Fruit fly (Drosophila melanogaster): ENCODE measurements around the gene CG42399.

CG42399 gene

dm6 chr2L:181020-181419 lies 27.9 kb upstream of the CG42399 start:
- TF ChIP-seq lz (GFP tag; optimal IDR thresholded peaks at IDR 0.05), result no peak
- no peak for TF ChIP-seq dsx (GFP tag; optimal IDR thresholded peaks at IDR 0.05; ENCODE audit: poor library complexity, severe bottlenecking)
- no peak for TF ChIP-seq vri (GFP tag; optimal IDR thresholded peaks at IDR 0.05)
- TF ChIP-seq Met (GFP tag; optimal IDR thresholded peaks at IDR 0.05), result no peak
- no peak for TF ChIP-seq acj6 (GFP tag; optimal IDR thresholded peaks at IDR 0.05)
- no peak for TF ChIP-seq CG16779 (tag; optimal IDR thresholded peaks at IDR 0.05)
- TF ChIP-seq esn (GFP tag; optimal IDR thresholded peaks at IDR 0.05), result no peak

dm6 chr2L:179119-179518 lies 26.0 kb upstream of the CG42399 start:
- TF ChIP-seq OdsH (GFP tag; optimal IDR thresholded peaks at IDR 0.05), result no peak
- no peak for TF ChIP-seq esn (GFP tag; optimal IDR thresholded peaks at IDR 0.05)
- no peak for TF ChIP-seq net (GFP tag; optimal IDR thresholded peaks at IDR 0.05)
- no peak for TF ChIP-seq CG34406 (GFP tag; optimal IDR thresholded peaks at IDR 0.05)
- TF ChIP-seq Ets21C (GFP tag; optimal IDR thresholded peaks at IDR 0.05), result no peak
- TF ChIP-seq CG1621 (tag; optimal IDR thresholded peaks at IDR 0.05), result no peak
- no peak for TF ChIP-seq CG8119 (GFP tag; IDR thresholded peaks at IDR 0.05)
- no peak for TF ChIP-seq Hr39 (GFP tag; optimal IDR thresholded peaks at IDR 0.05)
- TF ChIP-seq ss (GFP tag; optimal IDR thresholded peaks at IDR 0.05), result no peak
- no peak for TF ChIP-seq CG11902 (GFP tag; optimal IDR thresholded peaks at IDR 0.05)
- no peak for TF ChIP-seq CG11762 (GFP tag; optimal IDR thresholded peaks at IDR 0.05; ENCODE audit: insufficient read depth)
- TF ChIP-seq CG32006 (GFP tag; optimal IDR thresholded peaks at IDR 0.05), result no peak

DNA sequence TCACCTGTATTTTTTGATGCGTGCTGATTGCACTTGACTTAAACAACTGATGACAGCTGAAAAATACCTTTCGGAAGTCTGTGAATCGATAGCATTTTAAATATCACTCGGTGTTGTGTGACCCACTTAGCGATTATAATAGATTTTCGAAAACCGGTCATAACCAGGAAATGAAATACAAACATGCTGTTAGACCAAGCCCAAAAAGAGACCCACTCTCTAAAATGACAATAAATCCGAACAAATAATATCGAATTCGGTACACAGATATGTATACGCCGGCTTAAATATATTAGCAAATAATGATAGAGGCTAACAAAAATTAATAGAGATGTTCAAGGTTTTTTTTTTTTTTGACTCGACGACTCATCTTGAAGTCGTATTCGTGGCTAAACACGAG lies 22.6 kb upstream of the CG42399 start:
- no peak for TF ChIP-seq CG4318 (GFP tag; optimal IDR thresholded peaks at IDR 0.05)
- peak; percentile 49 for TF ChIP-seq fkh (GFP tag; optimal IDR thresholded peaks at IDR 0.05)
- no peak for TF ChIP-seq Ets21C (GFP tag; optimal IDR thresholded peaks at IDR 0.05)

DNA sequence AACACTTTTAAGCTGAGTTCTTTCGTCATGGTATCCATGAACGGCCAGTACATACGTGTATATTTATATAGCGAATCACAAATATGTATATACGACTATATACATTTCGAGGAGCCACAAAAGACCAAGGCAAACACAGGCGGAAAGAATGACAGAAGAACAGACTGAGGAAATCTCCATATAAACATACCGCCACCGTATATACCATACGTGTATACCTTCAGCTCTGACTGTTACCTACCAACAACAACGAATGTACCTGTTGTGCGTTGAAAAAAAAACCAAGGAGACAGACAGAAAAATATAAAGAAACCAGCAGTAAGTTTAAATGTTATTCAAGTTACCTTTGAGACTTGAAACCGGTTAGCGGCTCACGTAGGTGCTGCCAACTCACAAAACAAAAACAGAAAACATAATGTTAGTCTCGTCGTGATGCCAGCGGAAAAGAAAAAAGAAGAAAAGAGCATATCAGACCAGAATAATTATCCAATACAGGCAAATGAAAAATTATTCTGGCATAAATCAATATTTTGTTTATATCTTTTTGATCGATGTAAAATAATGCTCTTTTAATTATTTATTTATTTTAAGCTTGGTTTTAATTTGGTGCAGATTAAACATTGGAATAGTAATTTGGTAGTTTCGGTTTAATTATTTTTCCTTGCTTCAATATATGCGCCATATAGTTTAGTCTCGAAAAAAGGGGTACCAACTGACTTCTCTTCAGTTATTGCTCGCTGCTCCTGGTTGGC lies 18.6 kb upstream of the CG42399 start:
- TF ChIP-seq Blimp-1 (GFP tag; optimal IDR thresholded peaks at IDR 0.05) (no peak), salr (GFP tag; optimal IDR thresholded peaks at IDR 0.05) (peak in 1 of 2 experiments; percentile 76), CG8319 (GFP tag; optimal IDR thresholded peaks at IDR 0.05) (no peak), Lpt (GFP tag; optimal IDR thresholded peaks at IDR 0.05) (peak; percentile 77), CG15336 (GFP tag; IDR thresholded peaks at IDR 0.05) (peak; percentile 86), dac (GFP tag; optimal IDR thresholded peaks at IDR 0.05) (peak; percentile 59), CG10669 (GFP tag; optimal IDR thresholded peaks at IDR 0.05) (no peak), CG6276 (GFP tag; optimal IDR thresholded peaks at IDR 0.05) (peak; percentile 51), Sox102F (GFP tag; optimal IDR thresholded peaks at IDR 0.05) (no peak), CG7368 (GFP tag; optimal IDR thresholded peaks at IDR 0.05) (peak; percentile 21), Hr38 (GFP tag; optimal IDR thresholded peaks at IDR 0.05) (no peak), CG6808 (GFP tag; optimal IDR thresholded peaks at IDR 0.05) (peak; percentile 70), topi (GFP tag; optimal IDR thresholded peaks at IDR 0.05) (peak; percentile 13), CG32006 (GFP tag; optimal IDR thresholded peaks at IDR 0.05) (peak; percentile 86), Eip75B (GFP tag; optimal IDR thresholded peaks at IDR 0.05) (peak; percentile 61), cyc (GFP tag; optimal IDR thresholded peaks at IDR 0.05) (peak; percentile 46), Ets96B (tag; optimal IDR thresholded peaks at IDR 0.05) (peak; percentile 37), Sox14 (GFP tag; optimal IDR thresholded peaks at IDR 0.05) (peak; percentile 48), CG3919 (GFP tag; optimal IDR thresholded peaks at IDR 0.05) (peak; percentile 65), CG8119 (GFP tag; IDR thresholded peaks at IDR 0.05) (peak; percentile 85; the same call in 2 of the 3 replicates), Hr4 (GFP tag; optimal IDR thresholded peaks at IDR 0.05) (peak; percentile 44), vri (GFP tag; optimal IDR thresholded peaks at IDR 0.05) (peak; percentile 32), pdm3 (GFP tag; optimal IDR thresholded peaks at IDR 0.05) (peak; percentile 75), CG1621 (tag; optimal IDR thresholded peaks at IDR 0.05) (peak; percentile 27), CG11902 (GFP tag; optimal IDR thresholded peaks at IDR 0.05) (peak; percentile 26), CG16779 (tag; optimal IDR thresholded peaks at IDR 0.05) (no peak), CG10631 (GFP tag; optimal IDR thresholded peaks at IDR 0.05) (peak; percentile 51), Gug (GFP tag; IDR thresholded peaks at IDR 0.05) (no peak), CG8632 (GFP tag; optimal IDR thresholded peaks at IDR 0.05) (peak; percentile 34), dsx (GFP tag; optimal IDR thresholded peaks at IDR 0.05; ENCODE audit: poor library complexity, severe bottlenecking) (peak; percentile 53), fkh (GFP tag; optimal IDR thresholded peaks at IDR 0.05) (peak; percentile 87), OdsH (GFP tag; optimal IDR thresholded peaks at IDR 0.05) (peak; percentile 81), ss (GFP tag; optimal IDR thresholded peaks at IDR 0.05) (peak; percentile 74 to 76)
